Worm (Caenorhabditis elegans): Measurements from ENCODE around the gene str-96.
"Not testable (repeated sequence)": the region's sequence is repeated elsewhere in the genome, so short reads cannot be mapped to it uniquely, and the experiment has no call there.

DNA sequence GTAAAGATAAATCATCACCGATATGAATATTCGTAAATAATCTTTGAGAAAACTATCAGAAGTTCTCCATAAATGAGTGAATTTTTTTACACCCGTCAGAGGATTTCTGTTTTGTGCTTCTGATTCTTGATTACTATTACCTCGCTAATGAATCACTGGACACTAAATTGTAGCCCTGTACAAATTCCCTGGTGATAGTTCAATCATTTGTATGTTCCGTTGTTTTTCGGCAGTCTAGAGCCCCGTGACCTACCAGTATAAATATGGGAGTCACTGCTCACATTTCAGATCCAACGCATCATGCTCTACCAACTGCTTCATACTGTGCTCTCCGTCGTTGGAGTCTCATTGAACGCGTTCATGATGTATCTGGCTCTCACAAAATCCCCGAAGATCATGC is 43.5 kb downstream of the str-96 start, which contains the start of gene srd-28:
- TF ChIP-seq F13C5.2 (tag; optimal IDR thresholded peaks at IDR 0.05); flt-1 (GFP tag; IDR thresholded peaks at IDR 0.05); ama-1 (optimal IDR thresholded peaks at IDR 0.05); tra-4 (tag; optimal IDR thresholded peaks at IDR 0.05); scrt-1 (GFP tag; IDR thresholded peaks at IDR 0.05); hmbx-1 (tag; optimal IDR thresholded peaks at IDR 0.05); tbx-11 (GFP tag; IDR thresholded peaks at IDR 0.05); sea-1 (GFP tag; conservative IDR thresholded peaks at IDR 0.05); B0310.2 (tag; optimal IDR thresholded peaks at IDR 0.05); hnd-1 (tag; optimal IDR thresholded peaks at IDR 0.05): not testable (repeated sequence)
